Worm (Caenorhabditis elegans): Measurements from ENCODE around the gene F31D5.1.

Gene F31D5.1

DNA sequence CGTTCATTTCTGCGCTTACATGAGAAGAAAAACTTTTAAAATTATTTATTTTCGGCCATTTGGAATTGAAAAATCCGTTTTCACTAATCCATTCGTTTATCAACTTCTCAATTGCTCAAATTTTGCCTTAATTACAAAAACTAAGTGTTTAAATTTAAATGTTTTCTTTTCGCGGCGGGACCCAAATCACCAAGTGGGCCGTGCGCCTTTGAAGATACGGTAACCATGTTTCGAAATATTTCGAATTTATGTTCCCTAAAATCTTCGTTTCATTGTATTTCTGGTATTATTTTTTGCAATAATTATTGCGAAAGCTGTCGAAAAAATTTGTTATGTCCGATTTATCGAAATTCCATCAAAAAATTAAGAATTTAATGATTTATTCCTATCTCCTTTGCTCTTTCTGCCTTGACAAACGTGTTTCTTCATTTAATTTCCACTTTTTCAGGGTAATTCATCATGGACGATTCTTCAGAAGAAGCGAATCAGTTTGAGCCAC is 7.5 kb downstream of the F31D5.1 start, which contains the start of gene C16A11.4 (continued):
- TF ChIP-seq D2030.7 (GFP tag; IDR thresholded peaks at IDR 0.05) = peak; percentile 30; the same call in 1 of the 2 replicates
- TF ChIP-seq attf-6 (GFP tag; IDR thresholded peaks at IDR 0.05) = no peak
- no peak for TF ChIP-seq sea-2 (GFP tag; IDR thresholded peaks at IDR 0.05)
- no peak for TF ChIP-seq madf-3 (GFP tag; IDR thresholded peaks at IDR 0.05)
- TF ChIP-seq lin-54 (GFP tag; optimal IDR thresholded peaks at IDR 0.05) = peak; percentile 52
- no peak for TF ChIP-seq tbx-9 (tag; optimal IDR thresholded peaks at IDR 0.05; ENCODE audit: borderline replicate concordance)
- peak; percentile 41 for TF ChIP-seq efl-1 (GFP tag; optimal IDR thresholded peaks at IDR 0.05)
- no peak for TF ChIP-seq chd-7 (tag; optimal IDR thresholded peaks at IDR 0.05)
- TF ChIP-seq zfh-2 (GFP tag; conservative IDR thresholded peaks at IDR 0.05) = no peak
- peak; percentile 87 for TF ChIP-seq xnd-1 (tag; optimal IDR thresholded peaks at IDR 0.05)
- no peak for TF ChIP-seq mxl-1 (tag; optimal IDR thresholded peaks at IDR 0.05)
- no peak for TF ChIP-seq ets-4 (GFP tag; optimal IDR thresholded peaks at IDR 0.05)
- TF ChIP-seq lin-26 (GFP tag; IDR thresholded peaks at IDR 0.05) = no peak
- no peak for TF ChIP-seq dpl-1 (GFP tag; optimal IDR thresholded peaks at IDR 0.05)
- TF ChIP-seq attf-3 (GFP tag; conservative IDR thresholded peaks at IDR 0.05) = no peak
- TF ChIP-seq egl-44 (GFP tag; IDR thresholded peaks at IDR 0.05) = no peak
- no peak for TF ChIP-seq ztf-18 (tag; optimal IDR thresholded peaks at IDR 0.05)
- TF ChIP-seq bed-2 (GFP tag; IDR thresholded peaks at IDR 0.05) = no peak
- TF ChIP-seq lsl-1 (GFP tag; optimal IDR thresholded peaks at IDR 0.05) = peak; percentile 84
- no peak for TF ChIP-seq hlh-26 (GFP tag; conservative IDR thresholded peaks at IDR 0.05)
- no peak for TF ChIP-seq ceh-40 (GFP tag; IDR thresholded peaks at IDR 0.05)
- TF ChIP-seq F33H1.4 (GFP tag; IDR thresholded peaks at IDR 0.05) = peak; percentile 86
- no peak for TF ChIP-seq nfya-1 (tag; optimal IDR thresholded peaks at IDR 0.05; ENCODE audit: borderline replicate concordance, insufficient read depth)
- no peak for TF ChIP-seq hlh-12 (tag; optimal IDR thresholded peaks at IDR 0.05)
- TF ChIP-seq ztf-3 (GFP tag; optimal IDR thresholded peaks at IDR 0.05) = no peak
- TF ChIP-seq Y56A3A.18 (GFP tag; IDR thresholded peaks at IDR 0.05) = no peak
- no peak for TF ChIP-seq sptf-2 (GFP tag; optimal IDR thresholded peaks at IDR 0.05)
- TF ChIP-seq nhr-90 (tag; optimal IDR thresholded peaks at IDR 0.05) = no peak
- TF ChIP-seq Y53G8AR.9 (GFP tag; conservative IDR thresholded peaks at IDR 0.05) = no peak
- TF ChIP-seq unc-130 (GFP tag; optimal IDR thresholded peaks at IDR 0.05) = no peak
- no peak for TF ChIP-seq fkh-3 (tag; optimal IDR thresholded peaks at IDR 0.05)
- no peak for TF ChIP-seq hsf-1 (GFP tag; IDR thresholded peaks at IDR 0.05)
- TF ChIP-seq rec-8 (tag; optimal IDR thresholded peaks at IDR 0.05) = no peak
- TF ChIP-seq K12H6.12 (tag; optimal IDR thresholded peaks at IDR 0.05) = no peak
- TF ChIP-seq hrde-1 (tag; optimal IDR thresholded peaks at IDR 0.05; ENCODE audit: borderline replicate concordance) = no peak
- no peak for TF ChIP-seq repo-1 (tag; optimal IDR thresholded peaks at IDR 0.05)
- TF ChIP-seq lir-1 (GFP tag; conservative IDR thresholded peaks at IDR 0.05) = no peak
- no peak for TF ChIP-seq mel-28 (tag; optimal IDR thresholded peaks at IDR 0.05; ENCODE audit: borderline replicate concordance)
- no peak for TF ChIP-seq ztf-6 (GFP tag; IDR thresholded peaks at IDR 0.05)
- TF ChIP-seq lag-1 (GFP tag; IDR thresholded peaks at IDR 0.05) = no peak
- TF ChIP-seq zim-3 (tag; optimal IDR thresholded peaks at IDR 0.05) = no peak
- peak; percentile 70 for TF ChIP-seq snpc-3.4 (tag; optimal IDR thresholded peaks at IDR 0.05)
- no peak for TF ChIP-seq tbp1 (GFP tag; optimal IDR thresholded peaks at IDR 0.05)
- no peak for TF ChIP-seq F57A8.1 (GFP tag; optimal IDR thresholded peaks at IDR 0.05)
- no peak for TF ChIP-seq nhr-120 (GFP tag; IDR thresholded peaks at IDR 0.05)
- no peak for TF ChIP-seq F39B2.1 (GFP tag; IDR thresholded peaks at IDR 0.05)
- no peak for TF ChIP-seq dpff-1 (tag; optimal IDR thresholded peaks at IDR 0.05)
- peak; percentile 86 for TF ChIP-seq madf-6 (GFP tag; IDR thresholded peaks at IDR 0.05)
- TF ChIP-seq rpc-1 (optimal IDR thresholded peaks at IDR 0.05) = no peak
- no peak for TF ChIP-seq rpc-1 (tag; optimal IDR thresholded peaks at IDR 0.05)

Measured in whole organism, young adult.